Worm (Caenorhabditis elegans) whole organism, L2 larva: Measurements from ENCODE around the gene fbxa-154.

Source experiments
- C34F6.9 ChIP-seq: fragments of 150-350 bp; optimal IDR thresholded peaks from 2 replicates; lab custom pipeline; 2014; ENCODE audit warnings: missing biosample characterization, missing genetic modification characterization
- F13H6.1 ChIP-seq: sonication (generic microtip); optimal IDR thresholded peaks from 2 replicates; lab custom pipeline; 2016; ENCODE audit warnings: missing genetic modification characterization, missing compliant biosample characterization
- R02D3.7 ChIP-seq: fragments of 150-350 bp; optimal IDR thresholded peaks from 2 replicates; lab custom pipeline; 2014; ENCODE audit warnings: missing biosample characterization, missing genetic modification characterization
- Y55F3AM.14 ChIP-seq: fragments of 200-800 bp; sonication (Bioruptor generic); optimal IDR thresholded peaks from 2 replicates; lab custom pipeline; 2018; ENCODE audit warnings: mild to moderate bottlenecking, missing genetic modification characterization, missing compliant biosample characterization
- ZK546.5 ChIP-seq: sonication (generic microtip); optimal IDR thresholded peaks from 2 replicates; lab custom pipeline; 2017; ENCODE audit warnings: missing biosample characterization, missing genetic modification characterization
- alr-1 ChIP-seq: fragments of 150-350 bp; optimal IDR thresholded peaks from 2 replicates; lab custom pipeline; 2014; ENCODE audit warnings: missing biosample characterization, missing genetic modification characterization
- aly-2 ChIP-seq: fragments of 150-350 bp; optimal IDR thresholded peaks from 2 replicates; lab custom pipeline; 2014; ENCODE audit warnings: missing biosample characterization, missing genetic modification characterization
- ama-1 ChIP-seq: fragments of 150-350 bp; optimal IDR thresholded peaks from 2 replicates; lab custom pipeline; 2018; ENCODE audit warnings: inconsistent platforms
- blmp-1 ChIP-seq: sonication (generic microtip); optimal IDR thresholded peaks from 2 replicates; lab custom pipeline; 2017; ENCODE audit warnings: missing genetic modification characterization, mild to moderate bottlenecking, missing compliant biosample characterization, antibody characterized with exemption, moderate library complexity; ENCODE audit not compliant: insufficient read depth
- ceh-16 ChIP-seq: fragments of 150-350 bp; optimal IDR thresholded peaks from 2 replicates; lab custom pipeline; 2014; ENCODE audit warnings: missing biosample characterization, missing genetic modification characterization
- ceh-82 ChIP-seq: fragments of 150-350 bp; optimal IDR thresholded peaks from 2 replicates; lab custom pipeline; 2014; ENCODE audit warnings: missing biosample characterization, missing genetic modification characterization
- crh-2 ChIP-seq: sonication (generic microtip); optimal IDR thresholded peaks from 2 replicates; lab custom pipeline; 2017; ENCODE audit warnings: missing biosample characterization, missing genetic modification characterization
- dmd-4 ChIP-seq: sonication (generic microtip); optimal IDR thresholded peaks from 2 replicates; lab custom pipeline; 2017; ENCODE audit warnings: missing biosample characterization, missing genetic modification characterization
- egl-27 ChIP-seq: sonication (generic microtip); optimal IDR thresholded peaks from 3 replicates; lab custom pipeline; 2017; ENCODE audit warnings: missing biosample characterization, missing genetic modification reagents, missing genetic modification characterization
- elt-1 ChIP-seq: fragments of 150-350 bp; optimal IDR thresholded peaks from 2 replicates; lab custom pipeline; 2014; ENCODE audit warnings: missing biosample characterization, missing genetic modification characterization
- elt-3 ChIP-seq: sonication (generic microtip); optimal IDR thresholded peaks from 2 replicates; lab custom pipeline; 2017; ENCODE audit warnings: missing biosample characterization, missing genetic modification characterization
- fos-1 ChIP-seq: fragments of 150-350 bp; optimal IDR thresholded peaks from 2 replicates; lab custom pipeline; 2014; ENCODE audit warnings: missing biosample characterization, missing genetic modification characterization
- gmeb-1 ChIP-seq: fragments of 150-350 bp; optimal IDR thresholded peaks from 2 replicates; lab custom pipeline; 2014; ENCODE audit warnings: missing biosample characterization, missing genetic modification characterization
- lin-11 ChIP-seq: fragments of 150-350 bp; sonication (generic microtip); optimal IDR thresholded peaks from 2 replicates; lab custom pipeline; 2014; ENCODE audit warnings: missing biosample characterization, missing genetic modification characterization, inconsistent platforms, mixed read lengths
- lin-13 ChIP-seq: fragments of 150-350 bp; optimal IDR thresholded peaks from 2 replicates; lab custom pipeline; 2014; ENCODE audit warnings: missing biosample characterization, missing genetic modification reagents, missing genetic modification characterization
- lin-39 ChIP-seq: fragments of 150-350 bp; optimal IDR thresholded peaks from 2 replicates; lab custom pipeline; 2014; ENCODE audit warnings: missing biosample characterization, missing genetic modification reagents, missing genetic modification characterization
- lsy-2 ChIP-seq, 2 experiments: fragments of 150-350 bp in 1 of 2; sonication (generic microtip) in 1 of 2; optimal IDR thresholded peaks; 2 replicates each; lab custom pipeline; 2014 to 2017; ENCODE audit warnings: missing biosample characterization in 2 of 2, missing genetic modification characterization in 2 of 2
- mab-5 ChIP-seq: fragments of 150-350 bp; optimal IDR thresholded peaks from 2 replicates; lab custom pipeline; 2014; ENCODE audit warnings: missing biosample characterization, missing genetic modification characterization
- mbf-1 ChIP-seq: sonication (generic microtip); optimal IDR thresholded peaks from 2 replicates; lab custom pipeline; 2017; ENCODE audit warnings: missing biosample characterization, missing genetic modification characterization
- mdl-1 ChIP-seq, 2 experiments: fragments of 150-350 bp in 1 of 2; sonication (generic microtip) in 1 of 2; optimal IDR thresholded peaks; 2 replicates each; lab custom pipeline; 2017; ENCODE audit warnings: missing biosample characterization in 2 of 2, missing genetic modification characterization in 2 of 2
- nhr-10 ChIP-seq: sonication (generic microtip); optimal IDR thresholded peaks from 2 replicates; lab custom pipeline; 2017; ENCODE audit warnings: missing biosample characterization, missing genetic modification characterization
- nhr-11 ChIP-seq: fragments of 150-350 bp; optimal IDR thresholded peaks from 2 replicates; lab custom pipeline; 2014; ENCODE audit warnings: missing biosample characterization, missing genetic modification characterization
- nhr-12 ChIP-seq: fragments of 150-350 bp; optimal IDR thresholded peaks from 2 replicates; lab custom pipeline; 2014; ENCODE audit warnings: missing biosample characterization, missing genetic modification characterization
- nhr-129 ChIP-seq: fragments of 150-350 bp; optimal IDR thresholded peaks from 2 replicates; lab custom pipeline; 2014; ENCODE audit warnings: missing biosample characterization, missing genetic modification characterization
- nhr-21 ChIP-seq: fragments of 150-350 bp; optimal IDR thresholded peaks from 2 replicates; lab custom pipeline; 2014; ENCODE audit warnings: missing biosample characterization, missing genetic modification characterization
- nhr-23 ChIP-seq: fragments of 150-350 bp; optimal IDR thresholded peaks from 2 replicates; lab custom pipeline; 2014; ENCODE audit warnings: missing biosample characterization, missing genetic modification reagents, missing genetic modification characterization
- nhr-237 ChIP-seq: fragments of 150-350 bp; optimal IDR thresholded peaks from 2 replicates; lab custom pipeline; 2014; ENCODE audit warnings: missing biosample characterization, missing genetic modification characterization
- nhr-25 ChIP-seq: fragments of 150-350 bp; sonication (generic microtip); optimal IDR thresholded peaks from 3 replicates; lab custom pipeline; 2014; ENCODE audit warnings: missing biosample characterization, missing genetic modification characterization
- nhr-6 ChIP-seq: fragments of 150-350 bp; optimal IDR thresholded peaks from 2 replicates; lab custom pipeline; 2014; ENCODE audit warnings: missing biosample characterization, missing genetic modification characterization
- nhr-77 ChIP-seq: fragments of 150-350 bp; optimal IDR thresholded peaks from 2 replicates; lab custom pipeline; 2014; ENCODE audit warnings: missing biosample characterization, missing genetic modification characterization
- peb-1 ChIP-seq: fragments of 150-350 bp; optimal IDR thresholded peaks from 2 replicates; lab custom pipeline; 2014; ENCODE audit warnings: missing biosample characterization, missing genetic modification characterization
- sem-4 ChIP-seq: fragments of 150-350 bp; optimal IDR thresholded peaks from 2 replicates; lab custom pipeline; 2014; ENCODE audit warnings: missing biosample characterization, missing genetic modification reagents, missing genetic modification characterization
- skn-1 ChIP-seq: sonication (generic microtip); optimal IDR thresholded peaks from 2 replicates; lab custom pipeline; 2017; ENCODE audit warnings: missing biosample characterization, missing genetic modification characterization
- sma-3 ChIP-seq: sonication (generic microtip); optimal IDR thresholded peaks from 2 replicates; lab custom pipeline; 2016; ENCODE audit warnings: missing genetic modification reagents, missing genetic modification characterization, missing compliant biosample characterization
- sma-9 ChIP-seq, 2 experiments: fragments of 150-350 bp in 1 of 2; sonication (generic microtip) in 1 of 2; optimal IDR thresholded peaks; 2 replicates each; lab custom pipeline; 2014 to 2016; ENCODE audit warnings: missing genetic modification characterization in 2 of 2, mild to moderate bottlenecking in 1 of 2, missing biosample characterization in 1 of 2, missing compliant biosample characterization in 1 of 2, missing genetic modification reagents in 1 of 2, moderate library complexity in 1 of 2
- snpc-4 ChIP-seq: fragments of 150-350 bp; optimal IDR thresholded peaks from 2 replicates; lab custom pipeline; 2014; ENCODE audit warnings: missing biosample characterization, missing genetic modification characterization
- unc-39 ChIP-seq: fragments of 150-350 bp; optimal IDR thresholded peaks from 2 replicates; lab custom pipeline; 2014; ENCODE audit warnings: missing biosample characterization, missing genetic modification characterization
- unc-55 ChIP-seq: fragments of 150-350 bp; sonication (generic microtip); optimal IDR thresholded peaks from 3 replicates; lab custom pipeline; 2014; ENCODE audit warnings: missing biosample characterization, missing genetic modification reagents, missing genetic modification characterization
- unc-62 ChIP-seq: fragments of 150-350 bp; optimal IDR thresholded peaks from 2 replicates; lab custom pipeline; 2014; ENCODE audit warnings: missing biosample characterization, missing genetic modification reagents, missing genetic modification characterization
- zag-1 ChIP-seq: fragments of 150-350 bp; optimal IDR thresholded peaks from 2 replicates; lab custom pipeline; 2014; ENCODE audit warnings: missing biosample characterization, missing genetic modification characterization
- ztf-1 ChIP-seq: fragments of 200-800 bp; sonication (Bioruptor generic); conservative IDR thresholded peaks from 2 replicates; pipeline ENCODE4 v1.3.6; 2022; ENCODE audit warnings: missing genetic modification characterization, missing compliant biosample characterization
- ztf-11 ChIP-seq: sonication (generic microtip); optimal IDR thresholded peaks from 2 replicates; lab custom pipeline; 2017; ENCODE audit warnings: missing biosample characterization, missing genetic modification characterization
- ztf-4 ChIP-seq: fragments of 150-350 bp; optimal IDR thresholded peaks from 2 replicates; lab custom pipeline; 2014; ENCODE audit warnings: missing biosample characterization, missing genetic modification characterization

Gene fbxa-154

DNA sequence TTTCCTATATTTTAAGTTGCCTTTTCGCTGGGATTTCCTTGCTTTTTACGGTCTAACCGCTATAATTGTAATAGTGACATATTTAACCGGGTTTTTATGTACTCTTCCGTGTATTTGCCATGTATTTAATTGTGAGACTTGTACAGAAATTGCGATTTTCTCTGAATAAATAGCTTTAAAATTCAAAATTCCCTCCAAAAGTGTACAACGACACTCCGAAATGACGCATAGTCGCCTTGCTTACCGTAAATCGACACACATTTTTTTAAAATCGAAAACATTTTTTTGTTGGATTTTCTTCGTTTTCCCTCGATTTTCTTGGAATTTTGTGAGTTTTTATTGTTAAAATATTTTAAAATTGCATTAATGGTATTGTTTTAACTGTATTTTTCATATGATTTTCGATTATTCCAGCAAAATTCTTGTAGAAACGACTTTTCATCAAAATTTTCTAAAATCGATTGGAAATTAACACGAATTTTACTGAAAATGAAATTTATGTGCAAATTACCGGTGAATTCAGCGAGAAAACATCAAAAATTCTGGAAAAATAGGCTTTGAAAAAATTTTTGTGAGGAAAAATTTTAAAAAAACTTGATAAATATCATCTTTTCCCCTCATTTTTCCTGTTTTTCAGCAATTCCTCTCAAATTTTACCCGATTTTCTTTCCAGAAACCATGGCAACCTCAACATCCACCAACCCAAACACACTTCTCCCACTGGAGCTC is 35.1 kb downstream of the fbxa-154 start, which contains the start of gene lsm-5:
TSS of gene lsm-5 (plus strand) at position 679 of the 729 bp plus-strand sequence.
- TF ChIP-seq mdl-1 (tag; optimal IDR thresholded peaks at IDR 0.05; lab: Kevin White, UChicago): no peak
- no peak for TF ChIP-seq lin-39 (tag; lab: Kevin White, UChicago)
- TF ChIP-seq F13H6.1 (tag; lab: Kevin White, UChicago): peak; percentile 37
- TF ChIP-seq Y55F3AM.14 (GFP tag; lab: Kevin White, UChicago): no peak
- no peak for TF ChIP-seq dmd-4 (tag; lab: Kevin White, UChicago)
- TF ChIP-seq lin-11: no peak
- TF ChIP-seq sma-9 (GFP tag; optimal IDR thresholded peaks at IDR 0.05; lab: Kevin White, UChicago): peak; percentile 44
- no peak for TF ChIP-seq sma-9 (tag; optimal IDR thresholded peaks at IDR 0.05; lab: Kevin White, UChicago)
- no peak for TF ChIP-seq ceh-82 (tag; lab: Kevin White, UChicago)
- no peak for TF ChIP-seq elt-3
- TF ChIP-seq nhr-25: peak; percentile 40
- TF ChIP-seq nhr-11 (tag; lab: Kevin White, UChicago): no peak
- peak; percentile 77 for TF ChIP-seq nhr-129 (tag; lab: Kevin White, UChicago)
- TF ChIP-seq nhr-21 (tag; lab: Kevin White, UChicago): peak; percentile 40
- no peak for TF ChIP-seq nhr-237 (tag; lab: Kevin White, UChicago)
- peak; percentile 22 for TF ChIP-seq snpc-4 (tag; lab: Kevin White, UChicago)
- peak; percentile 66 for TF ChIP-seq C34F6.9 (tag; lab: Kevin White, UChicago)
- TF ChIP-seq mab-5: no peak
- TF ChIP-seq egl-27: no peak
- no peak for TF ChIP-seq ztf-1 (GFP tag; lab: Robert Waterston, UW)
- no peak for TF ChIP-seq nhr-12 (tag; lab: Kevin White, UChicago)
- TF ChIP-seq zag-1 (tag; lab: Kevin White, UChicago): no peak
- TF ChIP-seq fos-1 (tag; lab: Kevin White, UChicago): peak; percentile 27
- TF ChIP-seq nhr-23: no peak
- TF ChIP-seq nhr-6: peak; percentile 36
- peak in 1 of 2 experiments; percentile 80 for TF ChIP-seq lsy-2 (tag; optimal IDR thresholded peaks at IDR 0.05; lab: Kevin White, UChicago)
- TF ChIP-seq unc-39 (tag; lab: Kevin White, UChicago): no peak
- no peak for TF ChIP-seq nhr-77 (tag; lab: Kevin White, UChicago)
- TF ChIP-seq ztf-11 (tag; lab: Kevin White, UChicago): no peak
- TF ChIP-seq aly-2 (tag; lab: Kevin White, UChicago): no peak
- TF ChIP-seq ama-1 (lab: Kevin White, UChicago): peak; percentile 95
- no peak for TF ChIP-seq unc-62
- peak; percentile 26 for TF ChIP-seq lin-13 (GFP tag; lab: Kevin White, UChicago)
- TF ChIP-seq crh-2 (tag; lab: Kevin White, UChicago): peak; percentile 61
- no peak for TF ChIP-seq sem-4
- TF ChIP-seq ceh-16 (tag; lab: Kevin White, UChicago): peak; percentile 25
- peak; percentile 88 for TF ChIP-seq unc-55 (GFP tag; lab: Kevin White, UChicago)
- TF ChIP-seq gmeb-1: peak; percentile 93
- no peak for TF ChIP-seq blmp-1 (tag; lab: Kevin White, UChicago)
- no peak for TF ChIP-seq peb-1 (tag; lab: Kevin White, UChicago)
- TF ChIP-seq nhr-10 (tag; lab: Kevin White, UChicago): no peak
- TF ChIP-seq alr-1 (tag; lab: Kevin White, UChicago): no peak
- no peak for TF ChIP-seq skn-1
- no peak for TF ChIP-seq elt-1
- TF ChIP-seq ztf-4 (tag; lab: Kevin White, UChicago): no peak
- peak; percentile 84 for TF ChIP-seq R02D3.7 (tag; lab: Kevin White, UChicago)
- TF ChIP-seq sma-3 (GFP tag; lab: Kevin White, UChicago): peak; percentile 39
- no peak for TF ChIP-seq mbf-1 (tag; lab: Kevin White, UChicago)
- TF ChIP-seq ZK546.5 (tag; lab: Kevin White, UChicago): no peak
